Fruit fly (Drosophila melanogaster) Kc167 (cell line): ENCODE measurements around the gene CG17129.

ENCODE experiments used
- Myc ChIP-seq: fragments of >200 bp; optimal IDR thresholded peaks from 2 replicates; lab custom pipeline; 2017; ENCODE audit warnings: missing external identifiers
- Sin3A ChIP-seq: fragments of >200 bp; optimal IDR thresholded peaks from 2 replicates; lab custom pipeline; 2018; ENCODE audit warnings: missing external identifiers
- h ChIP-seq: fragments of >200 bp; optimal IDR thresholded peaks from 3 replicates; lab custom pipeline; 2018; ENCODE audit warnings: missing external identifiers
- insv ChIP-seq: fragments of >200 bp; optimal IDR thresholded peaks from 3 replicates; lab custom pipeline; 2018; ENCODE audit warnings: missing external identifiers
- psq ChIP-seq: fragments of >200 bp; optimal IDR thresholded peaks from 2 replicates; lab custom pipeline; 2017; ENCODE audit warnings: missing external identifiers
- ttk ChIP-seq: sonication (Bioruptor generic); optimal IDR thresholded peaks from 2 replicates; lab custom pipeline; 2017; ENCODE audit warnings: missing external identifiers

The CG17129 gene

DNA sequence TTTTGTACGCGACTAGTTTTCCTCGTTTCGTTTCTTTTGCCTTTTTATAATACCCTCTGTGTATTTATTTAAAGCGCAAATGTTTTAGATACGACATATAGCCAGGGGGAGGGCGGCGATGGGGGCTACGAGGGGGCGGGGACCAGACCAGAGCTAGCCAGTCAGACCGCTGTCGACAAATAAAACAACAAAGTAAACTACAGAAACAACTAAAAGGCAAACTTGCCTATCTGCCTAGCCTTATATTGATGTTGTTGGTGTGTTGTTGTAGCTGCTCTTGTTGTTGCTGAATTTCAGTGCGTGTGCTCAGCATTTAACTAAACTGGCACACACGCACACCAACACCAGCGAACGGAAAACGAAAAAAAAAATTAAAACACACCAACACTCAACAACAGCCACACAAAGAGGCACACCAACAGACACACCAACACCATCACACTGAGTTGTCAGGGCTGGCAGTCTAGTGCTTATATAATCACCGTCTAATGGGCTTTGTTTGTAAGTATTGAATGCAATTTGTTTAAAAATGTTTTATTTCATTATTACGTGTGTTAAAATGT is 50.7 kb downstream of the CG17129 start:
- TF ChIP-seq ttk = no peak
- TF ChIP-seq h (lab: Kevin White, UChicago) = no peak
- TF ChIP-seq insv (lab: Kevin White, UChicago) = no peak
- TF ChIP-seq Myc = no peak
- TF ChIP-seq psq = no peak
- no peak for TF ChIP-seq Sin3A

DNA sequence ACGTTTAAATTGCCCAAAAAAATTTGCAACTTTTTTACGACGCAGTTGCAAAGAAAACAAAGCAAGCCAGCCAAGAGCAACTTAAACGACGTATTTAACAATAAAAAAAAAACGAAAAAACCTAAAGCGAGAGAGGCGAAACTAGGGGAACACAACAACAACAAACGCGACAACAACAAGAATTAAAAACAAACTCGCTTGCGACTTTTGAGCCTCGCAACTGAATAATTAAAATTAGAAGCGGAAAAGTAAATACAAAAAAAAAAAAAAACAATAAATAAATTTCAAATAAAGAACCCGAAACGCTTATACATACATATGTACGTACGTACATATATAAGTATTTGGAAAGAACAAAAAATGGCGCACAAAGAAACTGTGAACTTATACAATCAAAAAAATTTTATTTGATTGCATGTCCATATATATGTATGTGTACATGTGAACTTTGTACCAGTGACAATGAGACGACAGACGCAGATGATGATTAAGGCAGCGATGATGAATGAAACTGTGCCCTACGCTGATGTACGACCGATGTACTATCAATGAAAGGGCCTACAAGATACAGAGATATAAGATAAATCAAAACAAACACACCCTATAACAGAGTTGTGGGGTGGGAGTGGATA is 51.4 kb downstream of the CG17129 start:
- no peak for TF ChIP-seq insv (lab: Kevin White, UChicago)
- TF ChIP-seq Sin3A = no peak
- TF ChIP-seq h (lab: Kevin White, UChicago) = no peak
- no peak for TF ChIP-seq psq
- TF ChIP-seq Myc = no peak
- no peak for TF ChIP-seq ttk
